Worm (Caenorhabditis elegans) whole organism, midembryonic: ENCODE measurements around the gene nhr-90.
A peak's percentile ranks its signal among the peaks of the same experiment; 100 is the strongest.
"Not testable (repeated sequence)": the region's sequence is repeated elsewhere in the genome, so short reads cannot be mapped to it uniquely, and the experiment has no call there.

ENCODE experiments used
- T22C8.4 ChIP-seq: fragments of 200-800 bp; sonication (Bioruptor generic); IDR thresholded peaks from 2 replicates; pipeline ENCODE4 v1.3.6; 2022; ENCODE audit warnings: missing genetic modification characterization, missing compliant biosample characterization
- cog-1 ChIP-seq: sonication (generic microtip); optimal IDR thresholded peaks from 2 replicates; lab custom pipeline; 2016; ENCODE audit warnings: missing genetic modification characterization, missing compliant biosample characterization
- klf-2 ChIP-seq: fragments of 200-800 bp; sonication (Bioruptor generic); conservative IDR thresholded peaks from 2 replicates; pipeline ENCODE4 v1.3.6; 2022; ENCODE audit warnings: missing genetic modification reagents, missing genetic modification characterization, missing compliant biosample characterization
- ztf-29 ChIP-seq: fragments of 200-800 bp; sonication (Bioruptor generic); IDR thresholded peaks from 2 replicates; pipeline ENCODE4 v1.3.6; 2022; ENCODE audit warnings: missing genetic modification reagents, missing genetic modification characterization, missing compliant biosample characterization

- not testable (repeated sequence) for TF ChIP-seq cog-1 (tag; lab: Kevin White, UChicago); T22C8.4 (GFP tag; lab: Robert Waterston, UW); ztf-29
- TF ChIP-seq klf-2 (GFP tag; lab: Robert Waterston, UW) = peak; percentile 59; the same call in 1 of the 2 replicates
Measured at ce11 chrV:658140-658539, 47.8 kb downstream of the nhr-90 start.
